Worm (Caenorhabditis elegans): ENCODE results near the gene cblc-1.

ce11 chrII:4943849-4944248 is 2.9 kb upstream of the cblc-1 start, which contains the start of gene mdt-4:
- TF ChIP-seq ref-1 (GFP tag; conservative IDR thresholded peaks at IDR 0.05) (no peak), flt-1 (GFP tag; IDR thresholded peaks at IDR 0.05) (no peak)
